Fruit fly (Drosophila melanogaster): ENCODE results near the gene CG7992.

DNA sequence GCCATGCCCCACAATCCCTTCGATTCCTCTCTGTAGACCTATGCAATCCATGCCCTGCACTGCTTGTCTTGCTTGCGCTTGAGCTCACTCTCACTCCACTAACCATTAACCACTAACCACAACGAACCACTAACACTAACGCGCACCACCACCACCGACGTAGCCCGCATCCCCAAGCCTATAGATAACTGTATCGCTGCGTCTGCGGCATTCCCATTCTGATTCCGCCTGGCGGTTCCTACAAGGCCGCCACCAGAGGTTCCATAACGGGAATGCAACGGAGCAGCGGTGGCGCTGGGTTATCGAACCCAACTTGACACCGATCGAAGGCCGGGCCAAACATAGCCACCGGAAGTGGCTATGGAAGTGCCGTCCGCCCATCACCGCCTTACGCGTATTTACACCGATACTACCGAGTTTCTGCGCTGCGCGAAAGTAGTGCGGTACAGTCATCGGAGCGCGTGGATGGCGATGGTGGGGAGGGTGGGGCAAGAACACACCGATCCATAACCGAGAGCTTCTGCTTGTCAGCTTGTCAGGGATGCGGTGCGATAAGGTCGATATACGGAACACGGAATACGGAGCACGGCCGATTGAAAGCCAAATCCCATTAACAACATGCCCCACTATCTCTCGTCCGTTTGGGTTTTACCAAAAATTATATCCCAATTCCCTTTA, 18.9 kb upstream of the CG7992 start:
- TF ChIP-seq Ravus (GFP tag; IDR thresholded peaks at IDR 0.05), result no peak
- TF ChIP-seq Chrac-16 (GFP tag; optimal IDR thresholded peaks at IDR 0.05), result no peak
- no peak for TF ChIP-seq Opbp (GFP tag; IDR thresholded peaks at IDR 0.05; ENCODE audit: partially characterized antibody)
- TF ChIP-seq zfh1 (GFP tag; IDR thresholded peaks at IDR 0.05), result no peak
- no peak for TF ChIP-seq CG11696 (GFP tag; IDR thresholded peaks at IDR 0.05)
